Worm (Caenorhabditis elegans): ENCODE measurements around the gene C39E9.12.

C39E9.12 gene

ce11 chrIV:13066044-13066443, 27.8 kb upstream of the C39E9.12 start:
- TF ChIP-seq C16A3.4 (tag; optimal IDR thresholded peaks at IDR 0.05) (no peak), isw-1 (GFP tag; IDR thresholded peaks at IDR 0.05) (no peak), nhr-47 (tag; optimal IDR thresholded peaks at IDR 0.05) (no peak), hlh-4 (tag; optimal IDR thresholded peaks at IDR 0.05) (no peak)

DNA sequence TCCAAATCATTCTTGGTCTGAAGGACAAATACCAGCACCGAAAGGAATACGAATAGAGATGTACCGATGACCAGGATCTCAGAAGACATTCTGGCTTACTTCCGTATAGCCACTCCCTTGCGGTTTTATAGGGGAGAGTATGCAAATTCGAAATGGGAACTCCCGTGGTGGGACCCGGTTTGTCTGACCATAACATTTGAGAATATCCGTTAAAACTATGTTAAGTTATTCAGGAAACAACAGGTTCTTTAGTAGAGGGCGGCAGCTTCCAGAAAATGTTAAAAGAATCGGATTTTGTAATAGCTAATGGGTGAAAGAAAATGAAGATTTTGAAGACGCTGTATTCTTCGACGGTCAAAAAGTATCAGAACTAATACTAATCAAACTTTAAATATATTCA, 26.6 kb upstream of the C39E9.12 start, which contains the start of gene col-131:
Gene col-131, minus strand, starts transcription at position 101 of the 400 bp plus-strand sequence.
- TF ChIP-seq unc-98 (GFP tag; IDR thresholded peaks at IDR 0.05) (no peak), fkh-10 (GFP tag; optimal IDR thresholded peaks at IDR 0.05) (no peak), tlp-1 (tag; optimal IDR thresholded peaks at IDR 0.05) (no peak), nhr-77 (tag; optimal IDR thresholded peaks at IDR 0.05) (no peak), ets-5 (GFP tag; IDR thresholded peaks at IDR 0.05) (no peak), sup-37 (GFP tag; optimal IDR thresholded peaks at IDR 0.05) (no peak), dsc-1 (tag; optimal IDR thresholded peaks at IDR 0.05) (no peak), irx-1 (tag; optimal IDR thresholded peaks at IDR 0.05) (no peak)

ce11 chrIV:13068451-13068850, 25.4 kb upstream of the C39E9.12 start, which contains the start of gene scl-6:
Gene scl-6, plus strand, starts transcription at chrIV:13068751.
- TF ChIP-seq nhr-47 (tag; optimal IDR thresholded peaks at IDR 0.05) (no peak), efl-3 (GFP tag; optimal IDR thresholded peaks at IDR 0.05) (no peak), mab-9 (GFP tag; IDR thresholded peaks at IDR 0.05) (no peak), unc-86 (tag; optimal IDR thresholded peaks at IDR 0.05) (no peak), dpl-1 (GFP tag; optimal IDR thresholded peaks at IDR 0.05) (no peak), ceh-90 (tag; optimal IDR thresholded peaks at IDR 0.05) (no peak), jun-1 (tag; optimal IDR thresholded peaks at IDR 0.05) (no peak), ceh-88 (GFP tag; IDR thresholded peaks at IDR 0.05) (no peak), unc-62 (GFP tag; optimal IDR thresholded peaks at IDR 0.05) (no peak), egl-27 (tag; optimal IDR thresholded peaks at IDR 0.05) (no peak), sptf-1 (tag; optimal IDR thresholded peaks at IDR 0.05) (no peak), pax-3 (tag; optimal IDR thresholded peaks at IDR 0.05) (no peak), fkh-10 (GFP tag; optimal IDR thresholded peaks at IDR 0.05) (no peak)

ce11 chrIV:13070142-13070541, 23.7 kb upstream of the C39E9.12 start, which contains the start of gene scl-7:
Gene scl-7, plus strand, starts transcription at chrIV:13070442.
- TF ChIP-seq nhr-77 (tag; optimal IDR thresholded peaks at IDR 0.05) (no peak), elt-2 (tag; optimal IDR thresholded peaks at IDR 0.05) (no peak), jun-1 (tag; optimal IDR thresholded peaks at IDR 0.05) (no peak), C16A3.4 (tag; optimal IDR thresholded peaks at IDR 0.05) (no peak), lin-35 (GFP tag; optimal IDR thresholded peaks at IDR 0.05) (no peak), sup-37 (GFP tag; optimal IDR thresholded peaks at IDR 0.05) (no peak), nhr-47 (tag; optimal IDR thresholded peaks at IDR 0.05) (no peak), ces-1 (GFP tag; optimal IDR thresholded peaks at IDR 0.05) (no peak), lin-15B (tag; optimal IDR thresholded peaks at IDR 0.05) (no peak), aha-1 (tag; optimal IDR thresholded peaks at IDR 0.05) (no peak), isw-1 (GFP tag; IDR thresholded peaks at IDR 0.05) (no peak), rnt-1 (tag; optimal IDR thresholded peaks at IDR 0.05) (no peak), ceh-90 (tag; optimal IDR thresholded peaks at IDR 0.05) (no peak)

- no peak for TF ChIP-seq egl-27 (tag; optimal IDR thresholded peaks at IDR 0.05)
- TF ChIP-seq nhr-12 (tag; optimal IDR thresholded peaks at IDR 0.05): no peak
- TF ChIP-seq unc-86 (tag; optimal IDR thresholded peaks at IDR 0.05): no peak
- no peak for TF ChIP-seq C04F5.9 (tag; optimal IDR thresholded peaks at IDR 0.05)
- no peak for TF ChIP-seq nhr-237 (tag; optimal IDR thresholded peaks at IDR 0.05)
- no peak for TF ChIP-seq dpl-1 (GFP tag; optimal IDR thresholded peaks at IDR 0.05)
- TF ChIP-seq mdl-1 (tag; optimal IDR thresholded peaks at IDR 0.05): no peak
- no peak for TF ChIP-seq nhr-28 (tag; optimal IDR thresholded peaks at IDR 0.05)
- TF ChIP-seq pax-3 (tag; optimal IDR thresholded peaks at IDR 0.05): no peak
- TF ChIP-seq blmp-1 (tag; optimal IDR thresholded peaks at IDR 0.05): no peak
- no peak for TF ChIP-seq nhr-90 (tag; optimal IDR thresholded peaks at IDR 0.05; ENCODE audit: poor library complexity)
- no peak for TF ChIP-seq xbp-1 (tag; optimal IDR thresholded peaks at IDR 0.05)
- TF ChIP-seq lin-15B (tag; optimal IDR thresholded peaks at IDR 0.05): no peak
- TF ChIP-seq F16B12.6 (tag; optimal IDR thresholded peaks at IDR 0.05): no peak
- TF ChIP-seq isw-1 (GFP tag; IDR thresholded peaks at IDR 0.05): no peak
Observed at ce11 chrIV:13071445-13071844, 22.4 kb upstream of the C39E9.12 start, which contains the start of gene scl-8. Gene scl-8, plus strand, starts transcription at chrIV:13071745.

Measured in whole organism, L1 larva.